Fruit fly (Drosophila melanogaster): ENCODE results near the gene PlexA.

Gene PlexA

DNA sequence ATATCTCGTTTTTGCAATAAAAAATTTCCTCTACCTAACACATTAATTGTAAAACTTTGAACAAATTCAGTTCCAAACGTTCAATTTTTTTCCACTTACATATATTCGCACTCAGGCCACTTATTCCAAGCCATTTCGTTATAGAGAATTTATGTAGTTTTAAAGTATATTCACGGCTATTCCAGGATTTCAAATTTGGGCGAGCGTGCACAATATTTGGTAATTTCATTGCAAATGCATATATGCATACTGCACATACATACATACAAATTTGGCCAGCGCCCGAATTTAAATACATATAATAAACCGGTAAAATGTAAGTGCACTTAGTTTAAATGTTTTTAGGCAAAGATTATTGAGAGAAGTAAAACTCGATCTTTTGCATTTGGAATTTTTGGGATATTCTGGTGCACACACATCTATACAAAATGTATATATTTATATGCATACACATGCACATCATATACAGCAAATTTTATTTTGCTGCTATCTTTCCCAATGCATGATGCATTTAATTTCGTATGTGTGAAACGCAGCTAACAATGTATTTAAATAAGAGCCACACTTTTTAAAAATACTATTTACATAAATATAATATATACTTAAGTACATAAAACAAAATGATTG is 671 bp downstream of the PlexA start:
- no peak for TF ChIP-seq dmrt93B (GFP tag; optimal IDR thresholded peaks at IDR 0.05)
- TF ChIP-seq Mio (GFP tag; optimal IDR thresholded peaks at IDR 0.05) = no peak
- TF ChIP-seq CG32264 (GFP tag; optimal IDR thresholded peaks at IDR 0.05) = no peak
- TF ChIP-seq fru (GFP tag; optimal IDR thresholded peaks at IDR 0.05) = no peak
- no peak for TF ChIP-seq jim (GFP tag; optimal IDR thresholded peaks at IDR 0.05)
- no peak for TF ChIP-seq N (GFP tag; optimal IDR thresholded peaks at IDR 0.05)
- no peak for TF ChIP-seq dsf (GFP tag; optimal IDR thresholded peaks at IDR 0.05; ENCODE audit: borderline replicate concordance)
- TF ChIP-seq tai (GFP tag; optimal IDR thresholded peaks at IDR 0.05) = no peak
- TF ChIP-seq Dif (GFP tag; optimal IDR thresholded peaks at IDR 0.05; ENCODE audit: partially characterized antibody) = no peak
- TF ChIP-seq GATAd (GFP tag; optimal IDR thresholded peaks at IDR 0.05) = no peak
- TF ChIP-seq pan (optimal IDR thresholded peaks at IDR 0.05) = no peak
- no peak for TF ChIP-seq Jra (GFP tag; optimal IDR thresholded peaks at IDR 0.05)
- no peak for TF ChIP-seq usp (GFP tag; optimal IDR thresholded peaks at IDR 0.05)
- TF ChIP-seq Hnf4 (GFP tag; optimal IDR thresholded peaks at IDR 0.05) = no peak
- no peak for TF ChIP-seq CG9705 (GFP tag; optimal IDR thresholded peaks at IDR 0.05)
- TF ChIP-seq Dfd (GFP tag; optimal IDR thresholded peaks at IDR 0.05) = no peak
- TF ChIP-seq Abd-B (GFP tag; optimal IDR thresholded peaks at IDR 0.05) = no peak
- TF ChIP-seq HLH106 (tag; optimal IDR thresholded peaks at IDR 0.05) = no peak
- no peak for TF ChIP-seq Sp1 (GFP tag; optimal IDR thresholded peaks at IDR 0.05)

DNA sequence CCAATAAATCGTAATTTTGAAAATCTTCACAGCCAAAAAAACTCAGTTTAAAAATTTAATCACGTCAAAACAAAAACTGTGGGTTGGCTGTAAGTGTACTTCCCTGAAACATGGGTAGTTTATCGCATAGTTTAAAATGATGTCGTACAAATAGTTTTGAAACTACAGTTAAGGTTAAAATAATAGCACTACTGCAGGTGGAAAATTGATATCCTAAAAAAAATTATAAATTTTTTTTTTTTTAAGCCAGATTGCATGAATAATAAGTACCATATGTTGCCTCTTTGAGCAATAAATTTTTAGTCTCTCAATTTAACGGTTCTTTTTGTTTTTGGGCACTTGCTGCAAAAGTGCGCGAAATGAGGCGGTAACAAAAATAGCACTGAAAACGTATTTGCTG is 1.8 kb downstream of the PlexA start:
- TF ChIP-seq usp (GFP tag; optimal IDR thresholded peaks at IDR 0.05) (no peak), dl (GFP tag; optimal IDR thresholded peaks at IDR 0.05; ENCODE audit: insufficient read depth in 1 of 2, partially characterized antibody in 2 of 2) (no peak), GATAd (GFP tag; optimal IDR thresholded peaks at IDR 0.05) (no peak), h (GFP tag; optimal IDR thresholded peaks at IDR 0.05) (no peak), lola (GFP tag; optimal IDR thresholded peaks at IDR 0.05) (no peak), OdsH (GFP tag; optimal IDR thresholded peaks at IDR 0.05) (no peak), tai (GFP tag; optimal IDR thresholded peaks at IDR 0.05) (no peak), pan (optimal IDR thresholded peaks at IDR 0.05) (no peak), rgr (GFP tag; optimal IDR thresholded peaks at IDR 0.05) (no peak), Rel (GFP tag; optimal IDR thresholded peaks at IDR 0.05) (no peak), Rel (tag; optimal IDR thresholded peaks at IDR 0.05) (no peak), br (GFP tag; optimal IDR thresholded peaks at IDR 0.05) (no peak)

- TF ChIP-seq sage (GFP tag; optimal IDR thresholded peaks at IDR 0.05) (no peak), Myc (optimal IDR thresholded peaks at IDR 0.05) (no peak), Dfd (GFP tag; optimal IDR thresholded peaks at IDR 0.05) (no peak), sv (GFP tag; optimal IDR thresholded peaks at IDR 0.05) (no peak)
Observed at dm6 chr4:1008444-1008843, 18.5 kb downstream of the PlexA start.

DNA sequence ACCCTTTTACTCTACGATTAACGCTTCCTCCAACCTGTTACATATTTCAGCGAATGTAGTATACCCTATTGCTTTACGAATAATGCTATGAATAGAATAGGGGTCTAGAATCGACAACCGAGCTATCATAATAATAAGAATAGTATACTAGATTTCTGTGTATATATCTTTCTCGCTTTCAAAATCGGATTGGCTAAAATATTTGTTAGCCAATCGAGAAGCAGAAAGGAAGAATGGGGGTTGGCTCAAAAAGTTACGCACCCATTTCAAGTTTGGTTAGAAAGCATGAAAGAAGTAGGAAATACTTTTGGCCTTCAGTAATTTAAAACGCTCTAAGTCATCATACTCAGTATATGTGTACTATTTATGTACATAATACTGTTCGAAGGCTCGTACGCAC is 30.9 kb downstream of the PlexA start:
- TF ChIP-seq tai (GFP tag; optimal IDR thresholded peaks at IDR 0.05) (no peak), GATAd (GFP tag; optimal IDR thresholded peaks at IDR 0.05) (no peak)

dm6 chr4:989058-989770 is 37.7 kb downstream of the PlexA start, which contains the start of gene toy:
Gene toy (plus strand): TSS chr4:989725.
- no peak for TF ChIP-seq psq (GFP tag; optimal IDR thresholded peaks at IDR 0.05)
- TF ChIP-seq Dif (GFP tag; optimal IDR thresholded peaks at IDR 0.05; ENCODE audit: partially characterized antibody) = peak; percentile 42
- TF ChIP-seq GATAd (GFP tag; optimal IDR thresholded peaks at IDR 0.05) = no peak
- no peak for TF ChIP-seq CG9705 (GFP tag; optimal IDR thresholded peaks at IDR 0.05)
- TF ChIP-seq Vsx2 (GFP tag; optimal IDR thresholded peaks at IDR 0.05; ENCODE audit: partially characterized antibody) = peak; percentile 28
- no peak for TF ChIP-seq br (GFP tag; optimal IDR thresholded peaks at IDR 0.05)
- no peak for TF ChIP-seq N (GFP tag; optimal IDR thresholded peaks at IDR 0.05)
- no peak for TF ChIP-seq usp (GFP tag; optimal IDR thresholded peaks at IDR 0.05)
- no peak for TF ChIP-seq dsf (GFP tag; optimal IDR thresholded peaks at IDR 0.05; ENCODE audit: borderline replicate concordance)
- TF ChIP-seq h (GFP tag; optimal IDR thresholded peaks at IDR 0.05) = no peak

All from whole organism, wandering third instar larva.